Fruit fly (Drosophila melanogaster) whole organism, embryonic: ENCODE results near the gene vito.
A peak's percentile ranks its signal among the peaks of the same experiment; 100 is the strongest.

Experiments
- B-H2 ChIP-seq: fragments of 200-800 bp; sonication (Bioruptor generic); optimal IDR thresholded peaks from 2 replicates; lab custom pipeline; 2018; ENCODE audit warnings: missing biosample characterization, mild to moderate bottlenecking, missing genetic modification characterization
- CG10543 ChIP-seq: fragments of 200-800 bp; sonication (Bioruptor generic); optimal IDR thresholded peaks from 3 replicates; lab custom pipeline; 2017; ENCODE audit warnings: missing biosample characterization, mild to moderate bottlenecking, missing genetic modification characterization, moderate library complexity
- CG10565 ChIP-seq: fragments of 200-800 bp; sonication (Bioruptor generic); optimal IDR thresholded peaks from 3 replicates; lab custom pipeline; 2016; ENCODE audit warnings: missing biosample characterization, mild to moderate bottlenecking, missing genetic modification characterization
- CG12071 ChIP-seq: fragments of 200-800 bp; sonication (Bioruptor generic); optimal IDR thresholded peaks from 3 replicates; lab custom pipeline; 2018; ENCODE audit warnings: missing biosample characterization, mild to moderate bottlenecking, missing genetic modification characterization
- CG12659 ChIP-seq: fragments of 200-800 bp; sonication (Bioruptor generic); optimal IDR thresholded peaks from 3 replicates; lab custom pipeline; 2017; ENCODE audit warnings: mild to moderate bottlenecking, missing biosample characterization, missing genetic modification reagents, missing genetic modification characterization
- CG13123 ChIP-seq: fragments of 200-800 bp; sonication (Bioruptor generic); optimal IDR thresholded peaks from 2 replicates; lab custom pipeline; 2016; ENCODE audit warnings: missing biosample characterization, missing genetic modification characterization
- CG15479 ChIP-seq: fragments of 200-800 bp; sonication (Bioruptor generic); optimal IDR thresholded peaks from 3 replicates; lab custom pipeline; 2019; ENCODE audit warnings: missing biosample characterization, mild to moderate bottlenecking, missing genetic modification characterization, moderate library complexity
- CG15696 ChIP-seq: fragments of 200-800 bp; sonication (Bioruptor generic); optimal IDR thresholded peaks from 2 replicates; lab custom pipeline; 2019; ENCODE audit warnings: missing biosample characterization, mild to moderate bottlenecking, missing genetic modification characterization, moderate library complexity
- CG1603 ChIP-seq: fragments of 200-800 bp; sonication (Bioruptor generic); optimal IDR thresholded peaks from 2 replicates; lab custom pipeline; 2019; ENCODE audit warnings: missing biosample characterization, mild to moderate bottlenecking, missing genetic modification characterization, moderate library complexity
- CG1647 ChIP-seq: fragments of 200-800 bp; sonication (Bioruptor generic); optimal IDR thresholded peaks from 3 replicates; lab custom pipeline; 2016; ENCODE audit warnings: missing biosample characterization, missing genetic modification characterization
- CG17912 ChIP-seq: fragments of 200-800 bp; sonication (Bioruptor generic); optimal IDR thresholded peaks from 2 replicates; lab custom pipeline; 2018; ENCODE audit warnings: missing biosample characterization, mild to moderate bottlenecking, missing genetic modification characterization
- CG3995 ChIP-seq: fragments of 200-800 bp; sonication (Bioruptor generic); optimal IDR thresholded peaks from 3 replicates; lab custom pipeline; 2016; ENCODE audit warnings: missing biosample characterization, missing genetic modification characterization
- CG4282 ChIP-seq: fragments of 200-800 bp; sonication (Bioruptor generic); optimal IDR thresholded peaks from 2 replicates; lab custom pipeline; 2016; ENCODE audit warnings: missing biosample characterization, missing genetic modification characterization
- CG4424 ChIP-seq: fragments of 200-800 bp; sonication (Bioruptor generic); optimal IDR thresholded peaks from 3 replicates; lab custom pipeline; 2016; ENCODE audit warnings: missing biosample characterization, missing genetic modification characterization
- CG6254 ChIP-seq: fragments of 200-800 bp; sonication (Bioruptor generic); optimal IDR thresholded peaks from 3 replicates; lab custom pipeline; 2017; ENCODE audit warnings: mild to moderate bottlenecking, missing biosample characterization, missing genetic modification reagents, missing genetic modification characterization
- CG6813 ChIP-seq: fragments of 200-800 bp; sonication (Bioruptor generic); optimal IDR thresholded peaks from 2 replicates; lab custom pipeline; 2017; ENCODE audit warnings: missing biosample characterization, missing genetic modification characterization, mild to moderate bottlenecking, moderate library complexity, missing genetic modification reagents
- CG9817 ChIP-seq: fragments of 200-800 bp; sonication (Bioruptor generic); optimal IDR thresholded peaks from 2 replicates; lab custom pipeline; 2018; ENCODE audit warnings: missing biosample characterization, mild to moderate bottlenecking, missing genetic modification characterization, moderate library complexity
- CG9932 ChIP-seq: fragments of 200-800 bp; sonication (Bioruptor generic); IDR thresholded peaks from 2 replicates; pipeline ENCODE4 v1.3.6; 2022; ENCODE audit warnings: missing biosample characterization, missing genetic modification characterization
- CHES-1-like ChIP-seq: fragments of 200-800 bp; sonication (Bioruptor generic); optimal IDR thresholded peaks from 2 replicates; lab custom pipeline; 2016; ENCODE audit warnings: missing biosample characterization, missing genetic modification characterization
- D ChIP-seq, 2 experiments: fragments of 200-800 bp in 1 of 2; fragments of >200 bp in 1 of 2; sonication (Bioruptor generic) in 1 of 2; optimal IDR thresholded peaks; 2 replicates in 1 of 2; 3 replicates in 1 of 2; lab custom pipeline; 2017; ENCODE audit warnings: mild to moderate bottlenecking in 1 of 2, missing biosample characterization in 1 of 2, missing genetic modification characterization in 1 of 2, missing genetic modification reagents in 1 of 2
- Dp ChIP-seq: fragments of 200-800 bp; sonication (Bioruptor generic); optimal IDR thresholded peaks from 2 replicates; lab custom pipeline; 2018; ENCODE audit warnings: missing biosample characterization, mild to moderate bottlenecking, missing genetic modification characterization, moderate library complexity
- Ets65A ChIP-seq: fragments of 200-800 bp; sonication (Bioruptor generic); peaks from one replicate; lab custom pipeline; 2016; ENCODE audit warnings: missing biosample characterization, missing genetic modification characterization
- Gsc ChIP-seq: fragments of 200-800 bp; sonication (Bioruptor generic); IDR thresholded peaks from 2 replicates; pipeline ENCODE4 v1.3.6; 2022; ENCODE audit warnings: missing biosample characterization, missing genetic modification characterization
- Hmr ChIP-seq: fragments of 200-800 bp; sonication (Bioruptor generic); optimal IDR thresholded peaks from 3 replicates; lab custom pipeline; 2017; ENCODE audit warnings: mild to moderate bottlenecking, missing biosample characterization, missing genetic modification reagents, missing genetic modification characterization
- Hr78 ChIP-seq, 2 experiments: fragments of 200-800 bp in 1 of 2; fragments of >200 bp in 1 of 2; sonication (Bioruptor generic) in 1 of 2; optimal IDR thresholded peaks; 2 replicates each; lab custom pipeline; 2017 to 2019; ENCODE audit warnings: missing biosample characterization in 2 of 2, missing genetic modification characterization in 2 of 2, mild to moderate bottlenecking in 1 of 2, moderate library complexity in 1 of 2
- Max ChIP-seq: fragments of 200-800 bp; sonication (Bioruptor generic); optimal IDR thresholded peaks from 2 replicates; lab custom pipeline; 2016; ENCODE audit warnings: missing biosample characterization, mild to moderate bottlenecking, missing genetic modification characterization
- NFAT ChIP-seq: fragments of 200-800 bp; sonication (Bioruptor generic); IDR thresholded peaks from 2 replicates; pipeline ENCODE4 v1.3.6; 2022; ENCODE audit warnings: missing biosample characterization, missing genetic modification characterization
- NK7.1 ChIP-seq: fragments of 200-800 bp; sonication (Bioruptor generic); optimal IDR thresholded peaks from 3 replicates; lab custom pipeline; 2016; ENCODE audit warnings: missing biosample characterization, missing genetic modification characterization
- Nf-YB ChIP-seq: fragments of 200-800 bp; sonication (Bioruptor generic); optimal IDR thresholded peaks from 3 replicates; lab custom pipeline; 2019; ENCODE audit warnings: missing biosample characterization, mild to moderate bottlenecking, missing genetic modification characterization, moderate library complexity
- Sry-β ChIP-seq: fragments of 200-800 bp; sonication (Bioruptor generic); optimal IDR thresholded peaks from 2 replicates; lab custom pipeline; 2018; ENCODE audit warnings: missing biosample characterization, mild to moderate bottlenecking, missing genetic modification characterization, moderate library complexity
- Trl ChIP-seq, 3 experiments: fragments of >200 bp in 2 of 3; fragments of 200-800 bp in 1 of 3; sonication (Bioruptor generic) in 1 of 3; optimal IDR thresholded peaks; 2 replicates in 1 of 3; 3 replicates in 2 of 3; lab custom pipeline; 2016 to 2017; ENCODE audit warnings: missing biosample characterization in 1 of 3, missing genetic modification characterization in 1 of 3
- ab ChIP-seq: fragments of 200-800 bp; sonication (Bioruptor generic); optimal IDR thresholded peaks from 2 replicates; lab custom pipeline; 2016; ENCODE audit warnings: missing biosample characterization, missing genetic modification characterization
- bab2 ChIP-seq: fragments of 200-800 bp; sonication (Bioruptor generic); optimal IDR thresholded peaks from 2 replicates; lab custom pipeline; 2016; ENCODE audit warnings: missing biosample characterization, missing genetic modification characterization
- cato ChIP-seq: fragments of 200-800 bp; sonication (Bioruptor generic); optimal IDR thresholded peaks from 2 replicates; lab custom pipeline; 2016; ENCODE audit warnings: missing biosample characterization, missing genetic modification characterization, borderline replicate concordance
- ci ChIP-seq: fragments of 200-800 bp; sonication (Bioruptor generic); IDR thresholded peaks from 3 replicates; pipeline ENCODE4 v1.3.6; 2022; ENCODE audit warnings: missing biosample characterization, missing genetic modification characterization
- dmrt11E ChIP-seq: fragments of 200-800 bp; sonication (Bioruptor generic); optimal IDR thresholded peaks from 3 replicates; lab custom pipeline; 2018; ENCODE audit warnings: missing biosample characterization, mild to moderate bottlenecking, missing genetic modification characterization, moderate library complexity
- dpn ChIP-seq, 2 experiments: fragments of 200-800 bp; sonication (Bioruptor generic); optimal IDR thresholded peaks; 3 replicates each; lab custom pipeline; 2016; ENCODE audit warnings: missing biosample characterization in 2 of 2, missing genetic modification characterization in 2 of 2
- exex ChIP-seq: fragments of 200-800 bp; sonication (Bioruptor generic); optimal IDR thresholded peaks from 4 replicates; lab custom pipeline; 2018; ENCODE audit warnings: missing biosample characterization, mild to moderate bottlenecking, missing genetic modification characterization, moderate library complexity
- grn ChIP-seq: fragments of 200-800 bp; sonication (Bioruptor generic); optimal IDR thresholded peaks from 3 replicates; lab custom pipeline; 2017; ENCODE audit warnings: missing biosample characterization, missing genetic modification characterization
- hth ChIP-seq: fragments of >200 bp; optimal IDR thresholded peaks from 2 replicates; lab custom pipeline; 2017; ENCODE audit warnings: inconsistent platforms
- toy ChIP-seq: fragments of 200-800 bp; sonication (Bioruptor generic); IDR thresholded peaks from 2 replicates; pipeline ENCODE4 v1.3.6; 2022; ENCODE audit warnings: missing biosample characterization, missing genetic modification characterization
- unc-4 ChIP-seq: fragments of 200-800 bp; sonication (Bioruptor generic); IDR thresholded peaks from 2 replicates; pipeline ENCODE4 v1.3.6; 2022; ENCODE audit warnings: missing biosample characterization, missing genetic modification characterization; ENCODE audit not compliant: partially characterized antibody
- vvl ChIP-seq: fragments of 200-800 bp; sonication (Bioruptor generic); IDR thresholded peaks from 2 replicates; pipeline ENCODE4 v1.3.6; 2022; ENCODE audit warnings: missing biosample characterization, missing genetic modification characterization
- z ChIP-seq: fragments of 200-800 bp; sonication (Bioruptor generic); IDR thresholded peaks from 3 replicates; pipeline ENCODE4 v1.3.6; 2022; ENCODE audit warnings: missing biosample characterization, missing genetic modification characterization
- zfh1 ChIP-seq: fragments of 200-800 bp; sonication (Bioruptor generic); IDR thresholded peaks from 3 replicates; pipeline ENCODE4 v1.3.6; 2022; ENCODE audit warnings: missing biosample characterization, missing genetic modification characterization
- zfh2 ChIP-seq: fragments of 200-800 bp; sonication (Bioruptor generic); optimal IDR thresholded peaks from 2 replicates; lab custom pipeline; 2016; ENCODE audit warnings: missing biosample characterization, missing genetic modification characterization

vito gene

DNA sequence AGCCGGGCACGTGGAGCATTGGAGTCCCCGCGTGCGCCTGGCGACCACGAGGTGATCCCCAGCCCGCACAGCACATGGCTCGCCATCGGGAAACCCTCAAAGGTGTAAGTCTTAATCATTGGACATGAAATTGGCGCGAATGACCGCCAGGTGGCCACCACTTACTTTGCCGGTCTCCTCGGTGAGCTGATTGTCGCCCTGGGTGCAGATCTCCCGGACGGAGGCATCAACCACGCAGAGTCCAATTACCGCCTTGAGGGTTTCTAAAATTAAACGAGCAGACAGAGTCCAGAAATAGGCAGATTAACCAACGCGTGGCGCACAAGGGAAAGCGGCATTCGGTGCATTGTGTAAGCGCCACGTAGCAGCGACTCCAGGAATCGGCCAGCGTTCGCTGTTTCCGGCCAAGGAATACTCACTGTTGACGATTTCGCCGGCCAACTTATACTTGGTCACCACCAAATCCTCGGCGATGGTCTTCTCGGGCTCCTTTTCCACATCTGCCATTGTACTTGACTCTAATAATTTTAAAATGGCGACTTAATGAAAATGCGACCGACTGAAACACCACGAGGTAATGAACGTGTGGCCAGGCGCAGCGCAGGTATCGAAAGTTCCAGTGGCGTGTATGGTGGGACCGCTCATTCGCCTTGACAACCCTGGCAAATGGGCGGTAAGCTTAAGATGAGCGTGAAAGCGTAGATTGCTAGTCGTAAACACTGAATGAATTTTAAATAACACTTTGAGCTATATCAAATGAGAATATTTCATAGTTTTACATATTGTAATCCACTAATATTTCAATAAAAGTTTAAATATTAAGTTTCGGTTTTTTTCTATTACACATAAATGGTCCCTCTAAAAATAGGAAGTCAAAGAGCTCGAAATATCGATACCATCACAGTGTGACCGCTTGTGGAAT is 11.9 kb downstream of the vito start, which contains the start of gene CG10576 (continued):
- no peak for TF ChIP-seq CG12071 (GFP tag; lab: Kevin White, UChicago)
- TF ChIP-seq Gsc (GFP tag; lab: Robert Waterston, UW), result no peak
- no peak for TF ChIP-seq CG13123 (GFP tag; lab: Kevin White, UChicago)
- TF ChIP-seq CHES-1-like, result peak; percentile 18
- TF ChIP-seq ab (GFP tag; lab: Kevin White, UChicago), result no peak
- no peak for TF ChIP-seq NFAT (GFP tag; lab: Robert Waterston, UW)
- no peak for TF ChIP-seq hth (lab: Kevin White, UChicago)
- no peak for TF ChIP-seq CG17912 (GFP tag; lab: Kevin White, UChicago)
- TF ChIP-seq CG1603 (tag; lab: Kevin White, UChicago), result no peak
- TF ChIP-seq CG12659 (GFP tag; lab: Kevin White, UChicago), result peak; percentile 79
- no peak for TF ChIP-seq exex (tag; lab: Kevin White, UChicago)
- no peak for TF ChIP-seq CG6254
- peak; percentile 21 for TF ChIP-seq dmrt11E (tag; lab: Kevin White, UChicago)
- TF ChIP-seq Trl (optimal IDR thresholded peaks at IDR 0.05; lab: Kevin White, UChicago), result peak in 1 of 2 experiments; percentile 5
- TF ChIP-seq Trl (GFP tag; optimal IDR thresholded peaks at IDR 0.05; lab: Kevin White, UChicago), result no peak
- no peak for TF ChIP-seq zfh1 (GFP tag; lab: Robert Waterston, UW)
- TF ChIP-seq CG4424, result no peak
- TF ChIP-seq CG15479 (GFP tag; lab: Kevin White, UChicago), result no peak
- TF ChIP-seq Nf-YB (GFP tag; lab: Kevin White, UChicago), result no peak
- TF ChIP-seq CG1647 (GFP tag; lab: Kevin White, UChicago), result no peak
- TF ChIP-seq cato (GFP tag; lab: Kevin White, UChicago), result no peak
- TF ChIP-seq CG3995 (GFP tag; lab: Kevin White, UChicago), result peak; percentile 17
- peak in 1 of 2 experiments; percentile 8 for TF ChIP-seq dpn (GFP tag; optimal IDR thresholded peaks at IDR 0.05; lab: Kevin White, UChicago)
- TF ChIP-seq Dp (GFP tag; lab: Kevin White, UChicago), result peak; percentile 76
- TF ChIP-seq z (GFP tag; lab: Robert Waterston, UW), result no peak
- peak; percentile 75 for TF ChIP-seq Ets65A
- TF ChIP-seq Max (GFP tag; lab: Kevin White, UChicago), result peak; percentile 93
- TF ChIP-seq Hmr (GFP tag; lab: Kevin White, UChicago), result no peak
- TF ChIP-seq bab2 (GFP tag; lab: Kevin White, UChicago), result no peak
- no peak for TF ChIP-seq CG15696 (tag; lab: Kevin White, UChicago)

DNA sequence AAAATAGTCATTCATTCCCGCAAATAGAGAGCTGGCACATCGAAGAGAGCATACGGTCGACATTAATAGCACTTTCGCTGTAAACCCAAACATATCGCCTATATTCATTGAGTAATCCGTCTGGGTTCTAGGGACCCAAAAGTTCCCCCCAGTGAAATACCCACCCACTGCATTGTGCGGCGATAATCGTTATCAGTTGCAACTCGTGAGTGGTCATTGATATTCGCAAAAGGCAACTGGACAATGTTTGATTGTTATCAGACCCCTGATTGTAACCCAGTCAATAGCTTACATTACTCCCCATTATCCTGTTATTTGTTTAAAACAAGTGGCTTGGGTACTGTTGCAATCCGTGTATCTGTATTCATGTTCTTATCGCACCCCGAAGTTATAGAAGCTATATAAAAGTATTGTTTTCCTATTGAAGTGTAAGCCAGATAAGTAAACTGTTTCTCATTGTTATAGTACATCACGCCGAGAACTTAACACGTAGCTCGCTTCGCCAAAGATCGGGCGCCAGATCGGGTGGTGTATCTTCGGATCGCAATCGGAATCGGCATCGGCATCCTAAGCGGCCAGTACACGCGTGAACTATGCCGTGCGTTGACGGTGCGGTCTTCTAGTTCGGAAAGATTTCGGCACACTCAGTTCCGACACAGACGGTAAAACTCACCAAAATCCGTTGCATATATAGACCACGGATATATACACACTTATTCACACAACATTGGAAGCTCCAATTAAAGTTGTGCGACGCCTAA is 23.3 kb downstream of the vito start:
- TF ChIP-seq NK7.1 (GFP tag; lab: Kevin White, UChicago) (no peak), CG4282 (no peak), vvl (GFP tag; lab: Robert Waterston, UW) (no peak), CG6813 (GFP tag; lab: Kevin White, UChicago) (no peak), B-H2 (GFP tag; lab: Kevin White, UChicago) (peak; percentile 16), D (optimal IDR thresholded peaks at IDR 0.05; lab: Kevin White, UChicago) (no peak), D (GFP tag; optimal IDR thresholded peaks at IDR 0.05; lab: Kevin White, UChicago) (no peak), CG9817 (no peak), CG9932 (0 out of 2 replicates have a peak, but pooled peaks have one; percentile 6), CG10543 (GFP tag; lab: Kevin White, UChicago) (peak; percentile 18), toy (no peak), grn (GFP tag; lab: Kevin White, UChicago) (peak; percentile 60), unc-4 (GFP tag; lab: Robert Waterston, UW) (no peak), ci (GFP tag; lab: Robert Waterston, UW) (no peak), Hr78 (GFP tag; optimal IDR thresholded peaks at IDR 0.05; lab: Kevin White, UChicago) (peak in 1 of 2 experiments; percentile 47), CG10565 (GFP tag; lab: Kevin White, UChicago) (no peak), zfh2 (no peak), Sry-β (GFP tag; lab: Kevin White, UChicago) (no peak)
